Fruit fly (Drosophila melanogaster): ENCODE measurements around the gene SNF4Agamma.

The SNF4Agamma gene

dm6 chr3R:21111964-21112740 is 28.4 kb upstream of the SNF4Agamma start (continued):
- TF ChIP-seq CG13287 (GFP tag; IDR thresholded peaks at IDR 0.05; ENCODE audit: partially characterized antibody) (no peak), CG12104 (GFP tag; optimal IDR thresholded peaks at IDR 0.05) (peak; percentile 33), Max (GFP tag; optimal IDR thresholded peaks at IDR 0.05) (no peak), CG11723 (GFP tag; optimal IDR thresholded peaks at IDR 0.05) (peak; percentile 23), CG17328 (GFP tag; IDR thresholded peaks at IDR 0.05) (no peak), dmrt11E (tag; optimal IDR thresholded peaks at IDR 0.05) (no peak), zf30C (GFP tag; optimal IDR thresholded peaks at IDR 0.05) (no peak), Blimp-1 (GFP tag; optimal IDR thresholded peaks at IDR 0.05) (peak; percentile 34), sima (GFP tag; optimal IDR thresholded peaks at IDR 0.05) (no peak), z (GFP tag; IDR thresholded peaks at IDR 0.05) (no peak), Hey (tag; optimal IDR thresholded peaks at IDR 0.05) (no peak), slbo (GFP tag; IDR thresholded peaks at IDR 0.05) (0 out of 2 replicates have a peak, but pooled peaks have one; percentile 18), grau (tag; optimal IDR thresholded peaks at IDR 0.05) (peak; percentile 57), ERR (GFP tag; optimal IDR thresholded peaks at IDR 0.05) (no peak), Atf3 (GFP tag; optimal IDR thresholded peaks at IDR 0.05) (no peak), Doc2 (GFP tag; IDR thresholded peaks at IDR 0.05) (no peak), sisA (GFP tag; IDR thresholded peaks at IDR 0.05) (no peak), BtbVII (GFP tag; optimal IDR thresholded peaks at IDR 0.05) (no peak), CG12391 (tag; optimal IDR thresholded peaks at IDR 0.05) (peak; percentile 38), kay (GFP tag; optimal IDR thresholded peaks at IDR 0.05) (no peak), cad (GFP tag; optimal IDR thresholded peaks at IDR 0.05) (no peak), org-1 (GFP tag; optimal IDR thresholded peaks at IDR 0.05) (no peak), seq (GFP tag; IDR thresholded peaks at IDR 0.05) (peak; percentile 38; the same call in 1 of the 2 replicates), Hr39 (optimal IDR thresholded peaks at IDR 0.05) (no peak), CG9932 (GFP tag; IDR thresholded peaks at IDR 0.05) (0 out of 2 replicates have a peak, but pooled peaks have one; percentile 17), exex (tag; optimal IDR thresholded peaks at IDR 0.05) (peak; percentile 35), CG6689 (GFP tag; IDR thresholded peaks at IDR 0.05) (no peak), schlank (tag; optimal IDR thresholded peaks at IDR 0.05) (no peak), H2.0 (GFP tag; IDR thresholded peaks at IDR 0.05) (0 out of 2 replicates have a peak, but pooled peaks have one; percentile 14), ac (GFP tag; optimal IDR thresholded peaks at IDR 0.05) (no peak), Scr (GFP tag; IDR thresholded peaks at IDR 0.05; ENCODE audit: partially characterized antibody) (no peak), Dek (tag; optimal IDR thresholded peaks at IDR 0.05) (peak; percentile 23), dysf (GFP tag; IDR thresholded peaks at IDR 0.05) (peak; percentile 60; the same call in 2 of the 3 replicates), shn (GFP tag; optimal IDR thresholded peaks at IDR 0.05) (peak; percentile 26), CG8944 (GFP tag; optimal IDR thresholded peaks at IDR 0.05) (no peak), eyg (GFP tag; optimal IDR thresholded peaks at IDR 0.05) (no peak), phol (tag; optimal IDR thresholded peaks at IDR 0.05) (peak; percentile 42), CG9215 (GFP tag; IDR thresholded peaks at IDR 0.05) (no peak), CG4282 (GFP tag; optimal IDR thresholded peaks at IDR 0.05) (no peak), CG3163 (GFP tag; optimal IDR thresholded peaks at IDR 0.05) (peak; percentile 72), lmd (GFP tag; IDR thresholded peaks at IDR 0.05) (peak; percentile 26; the same call in 1 of the 2 replicates), CG1832 (GFP tag; optimal IDR thresholded peaks at IDR 0.05) (no peak), CG7372 (GFP tag; IDR thresholded peaks at IDR 0.05) (no peak), so (GFP tag; IDR thresholded peaks at IDR 0.05) (peak; percentile 51; the same call in 1 of the 3 replicates), wek (GFP tag; optimal IDR thresholded peaks at IDR 0.05) (no peak), chn (GFP tag; optimal IDR thresholded peaks at IDR 0.05) (peak; percentile 19), CG4328 (GFP tag; optimal IDR thresholded peaks at IDR 0.05) (peak; percentile 2), CG7987 (GFP tag; optimal IDR thresholded peaks at IDR 0.05) (no peak), CG6813 (GFP tag; optimal IDR thresholded peaks at IDR 0.05) (peak; percentile 3), CG17359 (tag; optimal IDR thresholded peaks at IDR 0.05) (peak; percentile 33)
